Fruit fly (Drosophila melanogaster) whole organism, embryonic: ENCODE data around the gene PK2-R2.

Source experiments
- Atf6 ChIP-seq: fragments of 200-800 bp; sonication (Bioruptor generic); IDR thresholded peaks from 2 replicates; pipeline ENCODE4 v1.3.6; 2022; ENCODE audit warnings: missing biosample characterization, missing genetic modification characterization
- CG11093 ChIP-seq: fragments of 200-800 bp; sonication (Bioruptor generic); IDR thresholded peaks from 3 replicates; pipeline ENCODE4 v1.3.6; 2022; ENCODE audit warnings: missing biosample characterization, missing genetic modification characterization
- CG11456 ChIP-seq: fragments of 200-800 bp; sonication (Bioruptor generic); IDR thresholded peaks from 3 replicates; pipeline ENCODE4 v1.3.6; 2022; ENCODE audit warnings: missing biosample characterization, missing genetic modification characterization
- CG12104 ChIP-seq: fragments of 200-800 bp; sonication (Bioruptor generic); optimal IDR thresholded peaks from 3 replicates; lab custom pipeline; 2016; ENCODE audit warnings: missing biosample characterization, missing genetic modification characterization
- CG1233 ChIP-seq: fragments of 200-800 bp; sonication (Bioruptor generic); optimal IDR thresholded peaks from 4 replicates; lab custom pipeline; 2018; ENCODE audit warnings: missing biosample characterization, mild to moderate bottlenecking, missing genetic modification characterization
- CG12744 ChIP-seq: fragments of 200-800 bp; sonication (Bioruptor generic); optimal IDR thresholded peaks from 2 replicates; lab custom pipeline; 2016; ENCODE audit warnings: missing biosample characterization, missing genetic modification characterization
- CG14860 ChIP-seq: fragments of 200-800 bp; sonication (Bioruptor generic); IDR thresholded peaks from 3 replicates; pipeline ENCODE4 v1.3.6; 2022; ENCODE audit warnings: missing biosample characterization, missing genetic modification characterization; ENCODE audit not compliant: partially characterized antibody
- CG1603 ChIP-seq: fragments of 200-800 bp; sonication (Bioruptor generic); optimal IDR thresholded peaks from 2 replicates; lab custom pipeline; 2019; ENCODE audit warnings: missing biosample characterization, mild to moderate bottlenecking, missing genetic modification characterization, moderate library complexity
- CG17361 ChIP-seq: fragments of 200-800 bp; sonication (Bioruptor generic); IDR thresholded peaks from 3 replicates; pipeline ENCODE4 v1.3.6; 2022; ENCODE audit warnings: missing biosample characterization, missing genetic modification characterization
- CG18011 ChIP-seq: fragments of 200-800 bp; sonication (Bioruptor generic); optimal IDR thresholded peaks from 2 replicates; lab custom pipeline; 2017; ENCODE audit warnings: missing biosample characterization, missing genetic modification characterization, mild to moderate bottlenecking, moderate library complexity, missing genotype
- CG18619 ChIP-seq: fragments of 200-800 bp; sonication (Bioruptor generic); optimal IDR thresholded peaks from 3 replicates; lab custom pipeline; 2017; ENCODE audit warnings: missing biosample characterization, mild to moderate bottlenecking, missing genetic modification characterization
- CG18764 ChIP-seq: fragments of 200-800 bp; sonication (Bioruptor generic); optimal IDR thresholded peaks from 3 replicates; lab custom pipeline; 2016; ENCODE audit warnings: missing biosample characterization, missing genetic modification characterization
- CG2129 ChIP-seq: fragments of 200-800 bp; sonication (Bioruptor generic); IDR thresholded peaks from 2 replicates; pipeline ENCODE4 v1.3.6; 2022; ENCODE audit warnings: missing biosample characterization, missing genetic modification characterization; ENCODE audit not compliant: partially characterized antibody
- CG2199 ChIP-seq: fragments of 200-800 bp; sonication (Bioruptor generic); IDR thresholded peaks from 3 replicates; pipeline ENCODE4 v1.3.6; 2022; ENCODE audit warnings: missing biosample characterization, missing genetic modification characterization
- CG33557 ChIP-seq: fragments of 200-800 bp; sonication (Bioruptor generic); optimal IDR thresholded peaks from 2 replicates; lab custom pipeline; 2019; ENCODE audit warnings: missing biosample characterization, mild to moderate bottlenecking, missing genetic modification characterization, moderate library complexity
- CG4424 ChIP-seq: fragments of 200-800 bp; sonication (Bioruptor generic); optimal IDR thresholded peaks from 3 replicates; lab custom pipeline; 2016; ENCODE audit warnings: missing biosample characterization, missing genetic modification characterization
- CG7839 ChIP-seq: fragments of 200-800 bp; sonication (Bioruptor generic); optimal IDR thresholded peaks from 3 replicates; lab custom pipeline; 2018; ENCODE audit warnings: missing biosample characterization, mild to moderate bottlenecking, missing genetic modification characterization, moderate library complexity
- CG8478 ChIP-seq: fragments of >200 bp; optimal IDR thresholded peaks from 2 replicates; lab custom pipeline; 2018
- CG9609 ChIP-seq: fragments of 200-800 bp; sonication (Bioruptor generic); optimal IDR thresholded peaks from 3 replicates; lab custom pipeline; 2016; ENCODE audit warnings: missing biosample characterization, missing genetic modification characterization
- Drgx ChIP-seq: fragments of 200-800 bp; sonication (Bioruptor generic); IDR thresholded peaks from 2 replicates; pipeline ENCODE4 v1.3.6; 2022; ENCODE audit warnings: missing biosample characterization, missing genetic modification characterization
- Ets65A ChIP-seq: fragments of 200-800 bp; sonication (Bioruptor generic); peaks from one replicate; lab custom pipeline; 2016; ENCODE audit warnings: missing biosample characterization, missing genetic modification characterization
- Hr51 ChIP-seq, 2 experiments: fragments of 200-800 bp; sonication (Bioruptor generic); optimal IDR thresholded peaks; 2 replicates in 1 of 2; 3 replicates in 1 of 2; lab custom pipeline; 2016 to 2018; ENCODE audit warnings: missing biosample characterization in 2 of 2, missing genetic modification characterization in 2 of 2, mild to moderate bottlenecking in 1 of 2, moderate library complexity in 1 of 2
- Hr78 ChIP-seq, 2 experiments: fragments of 200-800 bp in 1 of 2; fragments of >200 bp in 1 of 2; sonication (Bioruptor generic) in 1 of 2; optimal IDR thresholded peaks; 2 replicates each; lab custom pipeline; 2017 to 2019; ENCODE audit warnings: missing biosample characterization in 2 of 2, missing genetic modification characterization in 2 of 2, mild to moderate bottlenecking in 1 of 2, moderate library complexity in 1 of 2
- Mes4 ChIP-seq: fragments of 200-800 bp; sonication (Bioruptor generic); optimal IDR thresholded peaks from 2 replicates; lab custom pipeline; 2016; ENCODE audit warnings: missing biosample characterization, missing genetic modification characterization
- Ravus ChIP-seq: fragments of 200-800 bp; sonication (Bioruptor generic); IDR thresholded peaks from 2 replicates; pipeline ENCODE4 v1.3.6; 2022; ENCODE audit warnings: missing biosample characterization, missing genetic modification characterization
- Rx ChIP-seq: fragments of 200-800 bp; sonication (Bioruptor generic); IDR thresholded peaks from 2 replicates; pipeline ENCODE4 v1.3.6; 2022; ENCODE audit warnings: missing biosample characterization, missing genetic modification characterization
- Sox102F ChIP-seq: fragments of 200-800 bp; sonication (Bioruptor generic); optimal IDR thresholded peaks from 2 replicates; lab custom pipeline; 2018; ENCODE audit warnings: missing biosample characterization, mild to moderate bottlenecking, missing genetic modification characterization, moderate library complexity
- Xbp1 ChIP-seq: fragments of 200-800 bp; sonication (Bioruptor generic); optimal IDR thresholded peaks from 3 replicates; lab custom pipeline; 2016; ENCODE audit warnings: missing biosample characterization, mild to moderate bottlenecking, missing genetic modification characterization
- bbx ChIP-seq: fragments of 200-800 bp; sonication (Bioruptor generic); IDR thresholded peaks from 2 replicates; pipeline ENCODE4 v1.3.6; 2022; ENCODE audit warnings: missing biosample characterization, missing genetic modification characterization; ENCODE audit not compliant: partially characterized antibody
- br ChIP-seq: fragments of >200 bp; optimal IDR thresholded peaks from 2 replicates; lab custom pipeline; 2017
- cas ChIP-seq: fragments of 200-800 bp; sonication (Bioruptor generic); IDR thresholded peaks from 2 replicates; pipeline ENCODE4 v1.3.6; 2022; ENCODE audit warnings: missing biosample characterization, missing genetic modification characterization
- cato ChIP-seq: fragments of 200-800 bp; sonication (Bioruptor generic); optimal IDR thresholded peaks from 2 replicates; lab custom pipeline; 2016; ENCODE audit warnings: missing biosample characterization, missing genetic modification characterization, borderline replicate concordance
- crc ChIP-seq: fragments of 200-800 bp; sonication (Bioruptor generic); optimal IDR thresholded peaks from 2 replicates; lab custom pipeline; 2016; ENCODE audit warnings: missing biosample characterization, missing genetic modification characterization
- dm ChIP-seq: fragments of 200-800 bp; sonication (Bioruptor generic); optimal IDR thresholded peaks from 3 replicates; lab custom pipeline; 2016; ENCODE audit warnings: missing biosample characterization, missing genetic modification characterization
- dmrt11E ChIP-seq: fragments of 200-800 bp; sonication (Bioruptor generic); optimal IDR thresholded peaks from 3 replicates; lab custom pipeline; 2018; ENCODE audit warnings: missing biosample characterization, mild to moderate bottlenecking, missing genetic modification characterization, moderate library complexity
- dmrt99B ChIP-seq: fragments of 200-800 bp; sonication (Bioruptor generic); optimal IDR thresholded peaks from 2 replicates; lab custom pipeline; 2018; ENCODE audit warnings: missing biosample characterization, mild to moderate bottlenecking, missing genetic modification characterization, moderate library complexity
- ems ChIP-seq: fragments of 200-800 bp; sonication (Bioruptor generic); optimal IDR thresholded peaks from 3 replicates; lab custom pipeline; 2016; ENCODE audit warnings: missing biosample characterization, missing genetic modification characterization
- fd64A ChIP-seq: fragments of 200-800 bp; sonication (Bioruptor generic); optimal IDR thresholded peaks from 3 replicates; lab custom pipeline; 2018; ENCODE audit warnings: missing biosample characterization, mild to moderate bottlenecking, missing genetic modification characterization
- fd96Cb ChIP-seq: fragments of 200-800 bp; sonication (Bioruptor generic); optimal IDR thresholded peaks from 2 replicates; lab custom pipeline; 2018; ENCODE audit warnings: missing biosample characterization, mild to moderate bottlenecking, missing genetic modification characterization, moderate library complexity
- gro ChIP-seq: fragments of 200-800 bp; sonication (Bioruptor generic); optimal IDR thresholded peaks from 2 replicates; lab custom pipeline; 2016; ENCODE audit warnings: missing biosample characterization, missing genetic modification characterization
- lmd ChIP-seq: fragments of 200-800 bp; sonication (Bioruptor generic); IDR thresholded peaks from 2 replicates; pipeline ENCODE4 v1.3.6; 2022; ENCODE audit warnings: missing biosample characterization, missing genetic modification characterization
- lov ChIP-seq, 2 experiments: fragments of 200-800 bp in 1 of 2; fragments of >200 bp in 1 of 2; sonication (Bioruptor generic) in 1 of 2; IDR thresholded peaks in 1 of 2; optimal IDR thresholded peaks in 1 of 2; 2 replicates in 1 of 2; 3 replicates in 1 of 2; pipeline versions ENCODE4 v1.3.6 to Lab custom; 2017 to 2022; ENCODE audit warnings: missing biosample characterization in 1 of 2, missing genetic modification characterization in 1 of 2
- org-1 ChIP-seq: fragments of 200-800 bp; sonication (Bioruptor generic); optimal IDR thresholded peaks from 2 replicates; lab custom pipeline; 2017; ENCODE audit warnings: missing biosample characterization, missing genetic modification characterization
- pnt ChIP-seq: fragments of 200-800 bp; sonication (Bioruptor generic); optimal IDR thresholded peaks from 3 replicates; lab custom pipeline; 2016; ENCODE audit warnings: missing biosample characterization, missing genetic modification characterization
- row ChIP-seq: fragments of 200-800 bp; sonication (Bioruptor generic); IDR thresholded peaks from 3 replicates; pipeline ENCODE4 v1.3.6; 2022; ENCODE audit warnings: missing biosample characterization, missing genetic modification characterization
- seq ChIP-seq: fragments of 200-800 bp; sonication (Bioruptor generic); IDR thresholded peaks from 2 replicates; pipeline ENCODE4 v1.3.6; 2022; ENCODE audit warnings: missing biosample characterization, missing genetic modification characterization
- sisA ChIP-seq: fragments of 200-800 bp; sonication (Bioruptor generic); IDR thresholded peaks from 2 replicates; pipeline ENCODE4 v1.3.6; 2022; ENCODE audit warnings: missing biosample characterization, missing genetic modification characterization
- slbo ChIP-seq: fragments of 200-800 bp; sonication (Bioruptor generic); IDR thresholded peaks from 2 replicates; pipeline ENCODE4 v1.3.6; 2022; ENCODE audit warnings: missing biosample characterization, missing genetic modification characterization
- wdn ChIP-seq: fragments of 200-800 bp; sonication (Bioruptor generic); IDR thresholded peaks from 2 replicates; pipeline ENCODE4 v1.3.6; 2022; ENCODE audit warnings: missing biosample characterization, missing genetic modification characterization
- zfh1 ChIP-seq: fragments of 200-800 bp; sonication (Bioruptor generic); IDR thresholded peaks from 3 replicates; pipeline ENCODE4 v1.3.6; 2022; ENCODE audit warnings: missing biosample characterization, missing genetic modification characterization
- zfh2 ChIP-seq: fragments of 200-800 bp; sonication (Bioruptor generic); optimal IDR thresholded peaks from 2 replicates; lab custom pipeline; 2016; ENCODE audit warnings: missing biosample characterization, missing genetic modification characterization

Gene PK2-R2

dm6 chr3R:13288763-13289312, 45.1 kb downstream of the PK2-R2 start, which contains the start of gene apn (continued):
- TF ChIP-seq CG9609 (no peak), gro (GFP tag; lab: Kevin White, UChicago) (no peak), Mes4 (GFP tag; lab: Kevin White, UChicago) (no peak), CG18764 (GFP tag; lab: Kevin White, UChicago) (no peak), CG14860 (no peak), sisA (GFP tag; lab: Robert Waterston, UW) (peak; percentile 37; the same call in 1 of the 2 replicates), fd64A (no peak), Ets65A (GFP tag; lab: Kevin White, UChicago) (no peak), slbo (GFP tag; lab: Robert Waterston, UW) (0 out of 2 replicates have a peak, but pooled peaks have one; percentile 3), zfh2 (GFP tag; lab: Kevin White, UChicago) (no peak), fd96Cb (tag; lab: Kevin White, UChicago) (peak; percentile 1), Hr78 (GFP tag; optimal IDR thresholded peaks at IDR 0.05; lab: Kevin White, UChicago) (no peak), ems (GFP tag; lab: Kevin White, UChicago) (no peak), CG7839 (no peak), dmrt99B (tag; lab: Kevin White, UChicago) (peak; percentile 48), CG1233 (no peak), lmd (no peak), CG18619 (GFP tag; lab: Kevin White, UChicago) (no peak), row (GFP tag; lab: Robert Waterston, UW) (peak; percentile 36; the same call in 1 of the 3 replicates), br (lab: Kevin White, UChicago) (no peak), CG12104 (GFP tag; lab: Kevin White, UChicago) (no peak), CG1603 (no peak), Hr51 (GFP tag; optimal IDR thresholded peaks at IDR 0.05; lab: Kevin White, UChicago) (no peak), CG8478 (lab: Kevin White, UChicago) (no peak), CG2129 (GFP tag; lab: Robert Waterston, UW) (no peak), seq (GFP tag; lab: Robert Waterston, UW) (no peak), CG18011 (no peak), CG11093 (GFP tag; lab: Robert Waterston, UW) (no peak), Rx (GFP tag; lab: Robert Waterston, UW) (0 out of 2 replicates have a peak, but pooled peaks have one; percentile 5), CG4424 (GFP tag; lab: Kevin White, UChicago) (no peak), Xbp1 (peak; percentile 4), CG12744 (GFP tag; lab: Kevin White, UChicago) (no peak), CG33557 (no peak), pnt (GFP tag; lab: Kevin White, UChicago) (no peak), org-1 (GFP tag; lab: Kevin White, UChicago) (no peak), dm (no peak), Sox102F (GFP tag; lab: Kevin White, UChicago) (peak; percentile 55), lov (optimal IDR thresholded peaks at IDR 0.05; lab: Kevin White, UChicago) (no peak), lov (GFP tag; IDR thresholded peaks at IDR 0.05; lab: Robert Waterston, UW) (no peak), CG17361 (no peak), CG2199 (no peak), CG11456 (GFP tag; lab: Robert Waterston, UW) (no peak), Atf6 (no peak), bbx (GFP tag; lab: Robert Waterston, UW) (no peak), crc (GFP tag; lab: Kevin White, UChicago) (no peak), dmrt11E (tag; lab: Kevin White, UChicago) (no peak), cato (GFP tag; lab: Kevin White, UChicago) (no peak), cas (GFP tag; lab: Robert Waterston, UW) (no peak), zfh1 (GFP tag; lab: Robert Waterston, UW) (peak; percentile 30; the same call in 1 of the 3 replicates), Ravus (GFP tag; lab: Robert Waterston, UW) (no peak), Drgx (GFP tag; lab: Robert Waterston, UW) (no peak), wdn (GFP tag; lab: Robert Waterston, UW) (no peak)
